Worm (Caenorhabditis elegans) whole organism, mixed stage, embryonic: Measurements from ENCODE around the gene ZK1086.3.

Experiments used
- ceh-43 ChIP-seq: fragments of 200-800 bp; sonication (Bioruptor generic); optimal IDR thresholded peaks from 2 replicates; lab custom pipeline; 2018; ENCODE audit warnings: mild to moderate bottlenecking, missing genetic modification characterization, moderate library complexity, missing compliant biosample characterization
- flh-1 ChIP-seq: fragments of 200-800 bp; sonication (Bioruptor generic); optimal IDR thresholded peaks from 2 replicates; lab custom pipeline; 2018; ENCODE audit warnings: mild to moderate bottlenecking, missing genetic modification characterization, moderate library complexity, missing compliant biosample characterization
- lin-13 ChIP-seq: fragments of 150-350 bp; optimal IDR thresholded peaks from 2 replicates; lab custom pipeline; 2014; ENCODE audit warnings: missing biosample characterization, missing genetic modification characterization
- mab-5 ChIP-seq: fragments of 150-350 bp; optimal IDR thresholded peaks from 2 replicates; lab custom pipeline; 2014; ENCODE audit warnings: missing biosample characterization, missing genetic modification characterization
- mep-1 ChIP-seq: fragments of 150-350 bp; optimal IDR thresholded peaks from 2 replicates; lab custom pipeline; 2017; ENCODE audit warnings: missing biosample characterization, missing genetic modification reagents, missing genetic modification characterization, inconsistent platforms
- mls-2 ChIP-seq: sonication (generic microtip); optimal IDR thresholded peaks from 2 replicates; lab custom pipeline; 2016; ENCODE audit warnings: mild to moderate bottlenecking, missing genetic modification characterization, moderate library complexity, missing compliant biosample characterization
- nhr-12 ChIP-seq: fragments of 150-350 bp; optimal IDR thresholded peaks from 2 replicates; lab custom pipeline; 2014; ENCODE audit warnings: missing biosample characterization, missing genetic modification characterization
- nhr-237 ChIP-seq: fragments of 150-350 bp; optimal IDR thresholded peaks from 2 replicates; lab custom pipeline; 2014; ENCODE audit warnings: missing biosample characterization, missing genetic modification characterization
- pha-4 ChIP-seq: fragments of 150-350 bp; optimal IDR thresholded peaks from 2 replicates; lab custom pipeline; 2018; ENCODE audit warnings: missing biosample characterization, missing genetic modification reagents, missing genetic modification characterization
- sem-2 ChIP-seq: fragments of 200-800 bp; sonication (Bioruptor generic); optimal IDR thresholded peaks from 2 replicates; lab custom pipeline; 2018; ENCODE audit warnings: mild to moderate bottlenecking, missing genetic modification characterization, missing compliant biosample characterization
- snpc-4 ChIP-seq: fragments of 150-350 bp; optimal IDR thresholded peaks from 2 replicates; lab custom pipeline; 2014; ENCODE audit warnings: missing biosample characterization, missing genetic modification characterization
- unc-120 ChIP-seq: sonication (generic microtip); optimal IDR thresholded peaks from 2 replicates; lab custom pipeline; 2017; ENCODE audit warnings: missing genetic modification characterization, missing compliant biosample characterization; ENCODE audit not compliant: poor library complexity, severe bottlenecking
- unc-62 ChIP-seq: fragments of 150-350 bp; optimal IDR thresholded peaks from 2 replicates; lab custom pipeline; 2014; ENCODE audit warnings: missing biosample characterization, missing genetic modification reagents, missing genetic modification characterization

DNA sequence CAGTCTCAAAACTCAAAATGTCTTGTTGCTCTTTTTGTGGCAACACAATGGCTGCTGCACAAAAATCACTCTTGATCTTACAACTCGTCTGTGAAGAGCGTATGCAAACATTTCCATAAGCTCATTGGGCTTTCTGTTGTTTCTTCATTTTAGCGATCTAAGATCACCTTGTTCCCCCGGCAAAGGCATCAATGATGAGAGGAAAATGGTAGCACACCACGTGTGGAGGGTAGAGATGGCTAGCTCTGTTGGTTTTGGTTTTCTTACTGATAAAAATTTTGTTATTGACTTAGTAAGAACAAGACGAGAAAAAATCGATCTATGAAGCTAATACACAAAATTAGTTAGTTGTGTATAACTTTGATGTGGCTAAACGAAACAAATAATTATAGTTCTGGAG lies 42.6 kb upstream of the ZK1086.3 start:
- TF ChIP-seq snpc-4 (tag; lab: Kevin White, UChicago) (no peak), nhr-237 (tag; lab: Kevin White, UChicago) (no peak), flh-1 (GFP tag; lab: Kevin White, UChicago) (no peak), mab-5 (tag; lab: Kevin White, UChicago) (no peak), mls-2 (no peak), unc-62 (GFP tag; lab: Kevin White, UChicago) (no peak), mep-1 (tag; lab: Kevin White, UChicago) (no peak), pha-4 (tag; lab: Kevin White, UChicago) (no peak), lin-13 (tag; lab: Kevin White, UChicago) (no peak), nhr-12 (tag; lab: Kevin White, UChicago) (no peak), unc-120 (no peak), sem-2 (GFP tag; lab: Kevin White, UChicago) (no peak), ceh-43 (GFP tag; lab: Kevin White, UChicago) (no peak)
